Fruit fly (Drosophila melanogaster) whole organism, embryonic: Measurements from ENCODE around the gene Megf8.

Source experiments
- CG18011 ChIP-seq: fragments of 200-800 bp; sonication (Bioruptor generic); optimal IDR thresholded peaks from 2 replicates; lab custom pipeline; 2017; ENCODE audit warnings: missing biosample characterization, missing genetic modification characterization, mild to moderate bottlenecking, moderate library complexity, missing genotype
- pnt ChIP-seq: fragments of 200-800 bp; sonication (Bioruptor generic); optimal IDR thresholded peaks from 3 replicates; lab custom pipeline; 2016; ENCODE audit warnings: missing biosample characterization, missing genetic modification characterization

DNA sequence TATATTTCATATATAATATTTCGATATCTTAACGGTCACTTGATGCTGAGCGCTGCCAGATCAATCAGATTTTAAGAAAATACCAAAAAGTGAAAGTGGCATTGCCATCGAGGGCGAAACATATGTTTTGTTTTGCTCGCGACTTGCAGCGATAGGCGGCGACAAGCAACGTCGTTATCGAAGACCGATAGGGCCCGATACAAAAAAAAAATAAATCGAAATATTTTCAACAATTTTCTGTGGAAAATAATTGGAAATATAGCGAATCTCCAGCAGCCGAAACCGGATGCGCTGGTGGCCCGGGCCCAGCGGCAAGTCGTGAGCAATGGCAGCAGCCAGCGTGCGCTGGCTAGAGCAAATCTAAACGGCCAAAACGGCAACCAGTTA lies at the start of gene Megf8:
- no peak for TF ChIP-seq pnt
- no peak for TF ChIP-seq CG18011
